Worm (Caenorhabditis elegans): ENCODE data around the gene tub-1.

tub-1 gene

DNA sequence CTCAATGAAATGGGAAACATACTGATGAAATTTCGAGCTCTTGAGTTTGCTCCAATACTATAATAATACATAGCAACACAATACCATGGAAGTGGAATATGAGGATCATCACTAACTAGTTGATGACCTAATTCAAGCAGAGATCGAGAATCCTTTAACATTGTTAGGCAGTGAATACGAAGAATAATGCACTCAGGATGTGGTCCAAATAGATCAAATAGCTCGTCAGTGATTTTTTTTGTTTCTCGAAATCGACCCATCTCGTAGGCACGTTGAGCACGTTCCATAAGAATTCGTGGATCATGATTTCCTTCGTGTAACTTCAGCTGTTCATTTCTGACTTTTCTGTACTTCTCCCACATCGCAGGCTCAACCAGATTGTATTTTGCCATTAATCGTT is 4.2 kb upstream of the tub-1 start:
- TF ChIP-seq lin-39 (tag; optimal IDR thresholded peaks at IDR 0.05) (no peak), nhr-25 (tag; optimal IDR thresholded peaks at IDR 0.05) (no peak), tbx-2 (tag; optimal IDR thresholded peaks at IDR 0.05) (no peak), nhr-237 (tag; optimal IDR thresholded peaks at IDR 0.05) (no peak), unc-62 (GFP tag; optimal IDR thresholded peaks at IDR 0.05) (no peak), ceh-28 (tag; optimal IDR thresholded peaks at IDR 0.05) (no peak), egl-27 (tag; optimal IDR thresholded peaks at IDR 0.05) (no peak), snpc-4 (tag; optimal IDR thresholded peaks at IDR 0.05) (no peak), fkh-10 (GFP tag; optimal IDR thresholded peaks at IDR 0.05) (no peak), nhr-23 (tag; optimal IDR thresholded peaks at IDR 0.05) (no peak), egl-5 (tag; optimal IDR thresholded peaks at IDR 0.05) (no peak), pha-4 (tag; optimal IDR thresholded peaks at IDR 0.05) (no peak), unc-39 (tag; optimal IDR thresholded peaks at IDR 0.05) (no peak), nfya-1 (tag; optimal IDR thresholded peaks at IDR 0.05; ENCODE audit: insufficient read depth) (no peak), mdl-1 (tag; optimal IDR thresholded peaks at IDR 0.05) (no peak), nhr-12 (tag; optimal IDR thresholded peaks at IDR 0.05) (no peak), skn-1 (tag; optimal IDR thresholded peaks at IDR 0.05) (no peak), ceh-82 (tag; optimal IDR thresholded peaks at IDR 0.05) (no peak), nhr-67 (tag; optimal IDR thresholded peaks at IDR 0.05) (no peak)

ce11 chrII:8157991-8158390 is 1.2 kb upstream of the tub-1 start, which contains the start of gene pch-2:
Gene pch-2 (plus strand): TSS chrII:8158349.
- TF ChIP-seq egl-5 (tag; optimal IDR thresholded peaks at IDR 0.05) (no peak), elt-1 (tag; optimal IDR thresholded peaks at IDR 0.05) (no peak), lsy-12 (tag; optimal IDR thresholded peaks at IDR 0.05) (no peak), elt-2 (tag; optimal IDR thresholded peaks at IDR 0.05) (peak; percentile 11), nhr-25 (tag; optimal IDR thresholded peaks at IDR 0.05) (peak; percentile 53), pha-4 (tag; optimal IDR thresholded peaks at IDR 0.05) (peak; percentile 59), snpc-4 (tag; optimal IDR thresholded peaks at IDR 0.05) (peak; percentile 53), R02D3.7 (tag; optimal IDR thresholded peaks at IDR 0.05) (no peak), lin-39 (tag; optimal IDR thresholded peaks at IDR 0.05) (peak; percentile 13), nhr-43 (tag; optimal IDR thresholded peaks at IDR 0.05; ENCODE audit: poor library complexity, severe bottlenecking) (peak; percentile 33), lin-15B (tag; optimal IDR thresholded peaks at IDR 0.05) (peak; percentile 70), nhr-237 (tag; optimal IDR thresholded peaks at IDR 0.05) (no peak), ceh-16 (tag; optimal IDR thresholded peaks at IDR 0.05) (no peak), tbx-2 (tag; optimal IDR thresholded peaks at IDR 0.05) (no peak), nfya-1 (tag; optimal IDR thresholded peaks at IDR 0.05; ENCODE audit: insufficient read depth) (peak; percentile 71)

DNA sequence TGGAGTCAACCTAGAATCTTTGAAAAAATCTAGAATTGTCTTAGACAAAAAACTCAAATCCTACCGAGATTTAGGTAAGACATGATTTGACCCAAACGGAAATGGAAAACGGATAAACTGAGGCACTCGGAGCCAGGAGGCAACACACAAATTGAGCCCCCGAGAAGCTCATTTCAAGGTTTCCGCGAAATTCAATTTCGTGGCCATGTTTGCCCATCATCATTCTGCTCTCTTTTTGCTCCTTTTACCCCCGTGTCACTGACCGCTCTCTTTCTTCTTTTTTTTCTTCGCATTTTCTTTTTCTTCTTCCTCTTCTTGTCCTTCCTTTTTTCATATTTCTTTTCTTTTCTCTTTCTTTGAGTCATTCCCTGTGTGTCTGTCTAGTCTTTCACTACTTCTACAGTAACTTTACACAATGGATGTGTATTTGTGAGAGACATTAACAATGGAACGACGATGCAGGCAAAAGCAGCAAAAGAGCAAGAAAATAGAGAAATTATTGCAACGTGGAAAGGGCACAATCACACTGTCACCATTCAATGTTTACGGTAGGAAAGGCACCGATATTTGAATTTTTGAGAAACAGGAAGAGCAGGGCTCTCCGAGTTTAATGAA is 3.9 kb downstream of the tub-1 start:
- TF ChIP-seq fkh-10 (GFP tag; optimal IDR thresholded peaks at IDR 0.05): peak; percentile 37
- TF ChIP-seq nhr-25 (tag; optimal IDR thresholded peaks at IDR 0.05): no peak
- no peak for TF ChIP-seq nhr-28 (tag; optimal IDR thresholded peaks at IDR 0.05)
- no peak for TF ChIP-seq elt-2 (tag; optimal IDR thresholded peaks at IDR 0.05)
- TF ChIP-seq pha-4 (tag; optimal IDR thresholded peaks at IDR 0.05): peak; percentile 60

- TF ChIP-seq elt-1 (tag; optimal IDR thresholded peaks at IDR 0.05) (no peak), aly-2 (tag; optimal IDR thresholded peaks at IDR 0.05) (no peak), nfya-1 (tag; optimal IDR thresholded peaks at IDR 0.05; ENCODE audit: insufficient read depth) (no peak), sea-2 (GFP tag; optimal IDR thresholded peaks at IDR 0.05) (no peak), tbx-2 (tag; optimal IDR thresholded peaks at IDR 0.05) (no peak), nhr-77 (tag; optimal IDR thresholded peaks at IDR 0.05) (no peak), unc-39 (tag; optimal IDR thresholded peaks at IDR 0.05) (no peak), lin-39 (tag; optimal IDR thresholded peaks at IDR 0.05) (no peak), elt-2 (tag; optimal IDR thresholded peaks at IDR 0.05) (no peak), snpc-4 (tag; optimal IDR thresholded peaks at IDR 0.05) (no peak), ceh-28 (tag; optimal IDR thresholded peaks at IDR 0.05) (no peak), nhr-11 (tag; optimal IDR thresholded peaks at IDR 0.05) (no peak), nhr-25 (tag; optimal IDR thresholded peaks at IDR 0.05) (no peak), ceh-9 (tag; optimal IDR thresholded peaks at IDR 0.05) (no peak), unc-62 (GFP tag; optimal IDR thresholded peaks at IDR 0.05) (no peak), egl-27 (tag; optimal IDR thresholded peaks at IDR 0.05) (no peak), nhr-43 (tag; optimal IDR thresholded peaks at IDR 0.05; ENCODE audit: poor library complexity, severe bottlenecking) (no peak)
Measured at ce11 chrII:8149930-8150329, 6.8 kb downstream of the tub-1 start, which contains the start of gene F10B5.3. Gene F10B5.3 (minus strand): TSS chrII:8150030.

ce11 chrII:8144543-8144942 is 12.2 kb downstream of the tub-1 start, which contains the start of gene F10B5.2:
Gene F10B5.2 (plus strand): TSS chrII:8144762.
- TF ChIP-seq nhr-23 (tag; optimal IDR thresholded peaks at IDR 0.05): no peak
- no peak for TF ChIP-seq nhr-12 (tag; optimal IDR thresholded peaks at IDR 0.05)
- no peak for TF ChIP-seq eor-1 (tag; optimal IDR thresholded peaks at IDR 0.05)
- no peak for TF ChIP-seq lin-15B (tag; optimal IDR thresholded peaks at IDR 0.05)
- TF ChIP-seq pqm-1 (tag; optimal IDR thresholded peaks at IDR 0.05): no peak
- TF ChIP-seq nhr-28 (tag; optimal IDR thresholded peaks at IDR 0.05): no peak
- TF ChIP-seq lsy-12 (tag; optimal IDR thresholded peaks at IDR 0.05): no peak
- TF ChIP-seq R02D3.7 (tag; optimal IDR thresholded peaks at IDR 0.05): no peak
- TF ChIP-seq ama-1 (optimal IDR thresholded peaks at IDR 0.05): no peak
- no peak for TF ChIP-seq zag-1 (tag; optimal IDR thresholded peaks at IDR 0.05)
- TF ChIP-seq ceh-16 (tag; optimal IDR thresholded peaks at IDR 0.05): no peak
- TF ChIP-seq nfya-1 (tag; optimal IDR thresholded peaks at IDR 0.05; ENCODE audit: insufficient read depth): no peak
- TF ChIP-seq lin-39 (tag; optimal IDR thresholded peaks at IDR 0.05): no peak
- TF ChIP-seq unc-62 (GFP tag; optimal IDR thresholded peaks at IDR 0.05): no peak
- TF ChIP-seq nhr-77 (tag; optimal IDR thresholded peaks at IDR 0.05): no peak
- no peak for TF ChIP-seq hmg-11 (tag; optimal IDR thresholded peaks at IDR 0.05)
- no peak for TF ChIP-seq aly-2 (tag; optimal IDR thresholded peaks at IDR 0.05)
- no peak for TF ChIP-seq elt-1 (tag; optimal IDR thresholded peaks at IDR 0.05)
- TF ChIP-seq unc-39 (tag; optimal IDR thresholded peaks at IDR 0.05): no peak
- no peak for TF ChIP-seq nhr-11 (tag; optimal IDR thresholded peaks at IDR 0.05)

Measured in whole organism, L3 larva.